Fruit fly (Drosophila melanogaster) whole organism, embryonic: ENCODE data around the gene CG43448.

Experiments used
- Blimp-1 ChIP-seq: fragments of 200-800 bp; sonication (Bioruptor generic); optimal IDR thresholded peaks from 3 replicates; lab custom pipeline; 2018; ENCODE audit warnings: missing biosample characterization, missing genetic modification characterization, mild to moderate bottlenecking, moderate library complexity, missing genetic modification reagents
- CG10147 ChIP-seq: fragments of 200-800 bp; sonication (Bioruptor generic); optimal IDR thresholded peaks from 2 replicates; lab custom pipeline; 2019; ENCODE audit warnings: missing biosample characterization, mild to moderate bottlenecking, missing genetic modification characterization, moderate library complexity
- CG11093 ChIP-seq: fragments of 200-800 bp; sonication (Bioruptor generic); IDR thresholded peaks from 3 replicates; pipeline ENCODE4 v1.3.6; 2022; ENCODE audit warnings: missing biosample characterization, missing genetic modification characterization
- CG11398 ChIP-seq: fragments of 200-800 bp; sonication (Bioruptor generic); optimal IDR thresholded peaks from 2 replicates; lab custom pipeline; 2016; ENCODE audit warnings: missing biosample characterization, missing genetic modification characterization
- CG12219 ChIP-seq: fragments of 200-800 bp; sonication (Bioruptor generic); optimal IDR thresholded peaks from 3 replicates; lab custom pipeline; 2018; ENCODE audit warnings: missing biosample characterization, mild to moderate bottlenecking, missing genetic modification characterization
- CG14050 ChIP-seq: fragments of 200-800 bp; sonication (Bioruptor generic); IDR thresholded peaks from 3 replicates; pipeline ENCODE4 v1.3.6; 2022; ENCODE audit warnings: missing biosample characterization, missing genetic modification characterization
- CG14860 ChIP-seq: fragments of 200-800 bp; sonication (Bioruptor generic); IDR thresholded peaks from 3 replicates; pipeline ENCODE4 v1.3.6; 2022; ENCODE audit warnings: missing biosample characterization, missing genetic modification characterization; ENCODE audit not compliant: partially characterized antibody
- CG1602 ChIP-seq: fragments of 200-800 bp; sonication (Bioruptor generic); optimal IDR thresholded peaks from 3 replicates; lab custom pipeline; 2016; ENCODE audit warnings: missing biosample characterization, missing genetic modification characterization
- CG17359 ChIP-seq: fragments of 200-800 bp; sonication (Bioruptor generic); optimal IDR thresholded peaks from 3 replicates; lab custom pipeline; 2018; ENCODE audit warnings: missing biosample characterization, mild to moderate bottlenecking, missing genetic modification characterization, moderate library complexity
- CG17612 ChIP-seq: fragments of 200-800 bp; sonication (Bioruptor generic); IDR thresholded peaks from 2 replicates; pipeline ENCODE4 v1.3.6; 2022; ENCODE audit warnings: missing biosample characterization, missing genetic modification characterization
- CG18262 ChIP-seq: fragments of 200-800 bp; optimal IDR thresholded peaks from 3 replicates; lab custom pipeline; 2019; ENCODE audit warnings: missing biosample characterization, mild to moderate bottlenecking, missing genetic modification characterization, moderate library complexity
- CG1832 ChIP-seq: fragments of 200-800 bp; sonication (Bioruptor generic); optimal IDR thresholded peaks from 2 replicates; lab custom pipeline; 2017; ENCODE audit warnings: missing biosample characterization, mild to moderate bottlenecking, missing genetic modification characterization, inconsistent platforms
- CG3065 ChIP-seq: fragments of 200-800 bp; sonication (Bioruptor generic); optimal IDR thresholded peaks from 2 replicates; lab custom pipeline; 2016; ENCODE audit warnings: missing biosample characterization, missing genetic modification characterization
- CG31388 ChIP-seq: fragments of 200-800 bp; sonication (Bioruptor generic); optimal IDR thresholded peaks from 2 replicates; lab custom pipeline; 2016; ENCODE audit warnings: missing biosample characterization, missing genetic modification characterization
- CG34422 ChIP-seq: fragments of 200-800 bp; sonication (Bioruptor generic); IDR thresholded peaks from 3 replicates; pipeline ENCODE4 v1.3.6; 2022; ENCODE audit warnings: missing biosample characterization, missing genetic modification characterization
- CG3847 ChIP-seq: fragments of 200-800 bp; sonication (Bioruptor generic); IDR thresholded peaks from 2 replicates; pipeline ENCODE4 v1.3.6; 2022; ENCODE audit warnings: missing biosample characterization, missing genetic modification characterization
- CG5180 ChIP-seq: fragments of 200-800 bp; sonication (Bioruptor generic); optimal IDR thresholded peaks from 3 replicates; lab custom pipeline; 2017; ENCODE audit warnings: missing biosample characterization, missing genetic modification characterization, mild to moderate bottlenecking, moderate library complexity, missing genetic modification reagents
- CG6254 ChIP-seq: fragments of 200-800 bp; sonication (Bioruptor generic); optimal IDR thresholded peaks from 3 replicates; lab custom pipeline; 2017; ENCODE audit warnings: mild to moderate bottlenecking, missing biosample characterization, missing genetic modification reagents, missing genetic modification characterization
- CG6683 ChIP-seq: fragments of 200-800 bp; sonication (Bioruptor generic); optimal IDR thresholded peaks from 2 replicates; lab custom pipeline; 2017; ENCODE audit warnings: missing biosample characterization, mild to moderate bottlenecking, missing genetic modification characterization, missing genetic modification reagents
- CG6854 ChIP-seq: fragments of 200-800 bp; sonication (Bioruptor generic); optimal IDR thresholded peaks from 3 replicates; lab custom pipeline; 2017; ENCODE audit warnings: missing biosample characterization, mild to moderate bottlenecking, missing genetic modification characterization
- CG7987 ChIP-seq: fragments of 200-800 bp; sonication (Bioruptor generic); optimal IDR thresholded peaks from 2 replicates; lab custom pipeline; 2018; ENCODE audit warnings: missing biosample characterization, mild to moderate bottlenecking, missing genetic modification characterization, moderate library complexity
- CG9876 ChIP-seq: fragments of 200-800 bp; sonication (Bioruptor generic); optimal IDR thresholded peaks from 2 replicates; lab custom pipeline; 2016; ENCODE audit warnings: missing biosample characterization, missing genetic modification characterization
- CHES-1-like ChIP-seq: fragments of 200-800 bp; sonication (Bioruptor generic); optimal IDR thresholded peaks from 2 replicates; lab custom pipeline; 2016; ENCODE audit warnings: missing biosample characterization, missing genetic modification characterization
- Dip2 ChIP-seq: fragments of 200-800 bp; sonication (Bioruptor generic); IDR thresholded peaks from 2 replicates; pipeline ENCODE4 v1.3.6; 2022; ENCODE audit warnings: missing biosample characterization, missing genetic modification characterization
- HHEX ChIP-seq: fragments of 200-800 bp; sonication (Bioruptor generic); optimal IDR thresholded peaks from 3 replicates; lab custom pipeline; 2017; ENCODE audit warnings: missing biosample characterization, mild to moderate bottlenecking, missing genetic modification characterization, missing genetic modification reagents
- HLH3B ChIP-seq: fragments of 200-800 bp; sonication (Bioruptor generic); IDR thresholded peaks from 2 replicates; pipeline ENCODE4 v1.3.6; 2022; ENCODE audit warnings: missing biosample characterization, missing genetic modification characterization
- HLH54F ChIP-seq: fragments of 200-800 bp; sonication (Bioruptor generic); optimal IDR thresholded peaks from 3 replicates; lab custom pipeline; 2016; ENCODE audit warnings: missing biosample characterization, missing genetic modification characterization
- HLHmδ ChIP-seq: fragments of 200-800 bp; sonication (Bioruptor generic); optimal IDR thresholded peaks from 2 replicates; lab custom pipeline; 2018; ENCODE audit warnings: missing biosample characterization, mild to moderate bottlenecking, missing genetic modification characterization, moderate library complexity
- MESR4 ChIP-seq: fragments of 200-800 bp; sonication (Bioruptor generic); optimal IDR thresholded peaks from 2 replicates; lab custom pipeline; 2018; ENCODE audit warnings: missing biosample characterization, mild to moderate bottlenecking, missing genetic modification characterization, moderate library complexity
- Ravus ChIP-seq: fragments of 200-800 bp; sonication (Bioruptor generic); IDR thresholded peaks from 2 replicates; pipeline ENCODE4 v1.3.6; 2022; ENCODE audit warnings: missing biosample characterization, missing genetic modification characterization
- Stat92E ChIP-seq, 3 experiments: fragments of >200 bp in 2 of 3; fragments of 200-800 bp in 1 of 3; sonication (Bioruptor generic) in 1 of 3; optimal IDR thresholded peaks; 2 replicates each; lab custom pipeline; 2017 to 2019; ENCODE audit warnings: missing biosample characterization in 3 of 3, missing genetic modification characterization in 3 of 3, mild to moderate bottlenecking in 1 of 3, moderate library complexity in 1 of 3
- ato ChIP-seq: fragments of 200-800 bp; sonication (Bioruptor generic); IDR thresholded peaks from 2 replicates; pipeline ENCODE4 v1.3.6; 2022; ENCODE audit warnings: missing biosample characterization, missing genetic modification characterization; ENCODE audit not compliant: partially characterized antibody
- bbx ChIP-seq: fragments of 200-800 bp; sonication (Bioruptor generic); IDR thresholded peaks from 2 replicates; pipeline ENCODE4 v1.3.6; 2022; ENCODE audit warnings: missing biosample characterization, missing genetic modification characterization; ENCODE audit not compliant: partially characterized antibody
- crc ChIP-seq: fragments of 200-800 bp; sonication (Bioruptor generic); optimal IDR thresholded peaks from 2 replicates; lab custom pipeline; 2016; ENCODE audit warnings: missing biosample characterization, missing genetic modification characterization
- en ChIP-seq: fragments of 200-800 bp; sonication (Bioruptor generic); optimal IDR thresholded peaks from 2 replicates; lab custom pipeline; 2016; ENCODE audit warnings: missing biosample characterization, missing genetic modification characterization
- gro ChIP-seq: fragments of 200-800 bp; sonication (Bioruptor generic); optimal IDR thresholded peaks from 2 replicates; lab custom pipeline; 2016; ENCODE audit warnings: missing biosample characterization, missing genetic modification characterization
- gsb-n ChIP-seq: fragments of 200-800 bp; sonication (Bioruptor generic); optimal IDR thresholded peaks from 3 replicates; lab custom pipeline; 2018; ENCODE audit warnings: missing biosample characterization, mild to moderate bottlenecking, missing genetic modification characterization
- ham ChIP-seq: fragments of 200-800 bp; sonication (Bioruptor generic); IDR thresholded peaks from 2 replicates; pipeline ENCODE4 v1.3.6; 2022; ENCODE audit warnings: missing biosample characterization, missing genetic modification characterization
- ind ChIP-seq: fragments of 200-800 bp; sonication (Bioruptor generic); optimal IDR thresholded peaks from 3 replicates; lab custom pipeline; 2016; ENCODE audit warnings: missing biosample characterization, missing genetic modification characterization
- inv ChIP-seq: fragments of 200-800 bp; sonication (Bioruptor generic); IDR thresholded peaks from 2 replicates; pipeline ENCODE4 v1.3.6; 2022; ENCODE audit warnings: missing biosample characterization, missing genetic modification characterization; ENCODE audit not compliant: partially characterized antibody
- lbe ChIP-seq: fragments of 200-800 bp; sonication (Bioruptor generic); optimal IDR thresholded peaks from 2 replicates; lab custom pipeline; 2016; ENCODE audit warnings: missing biosample characterization, mild to moderate bottlenecking, missing genetic modification characterization
- lov ChIP-seq, 2 experiments: fragments of 200-800 bp in 1 of 2; fragments of >200 bp in 1 of 2; sonication (Bioruptor generic) in 1 of 2; IDR thresholded peaks in 1 of 2; optimal IDR thresholded peaks in 1 of 2; 2 replicates in 1 of 2; 3 replicates in 1 of 2; pipeline versions ENCODE4 v1.3.6 to Lab custom; 2017 to 2022; ENCODE audit warnings: missing biosample characterization in 1 of 2, missing genetic modification characterization in 1 of 2
- nau ChIP-seq: fragments of 200-800 bp; sonication (Bioruptor generic); optimal IDR thresholded peaks from 3 replicates; lab custom pipeline; 2017; ENCODE audit warnings: missing biosample characterization, mild to moderate bottlenecking, missing genetic modification characterization, missing genetic modification reagents
- prd ChIP-seq, 3 experiments: fragments of >200 bp in 2 of 3; fragments of 200-800 bp in 1 of 3; sonication (Bioruptor generic) in 1 of 3; optimal IDR thresholded peaks in 2 of 3; IDR thresholded peaks in 1 of 3; 2 replicates in 2 of 3; 3 replicates in 1 of 3; pipeline versions ENCODE4 v1.3.6 to Lab custom; 2017 to 2022; ENCODE audit warnings: missing biosample characterization in 1 of 3, missing genetic modification characterization in 1 of 3
- sc ChIP-seq, 3 experiments: fragments of >200 bp in 2 of 3; fragments of 200-800 bp in 1 of 3; sonication (Bioruptor generic) in 1 of 3; optimal IDR thresholded peaks; 2 replicates in 2 of 3; 3 replicates in 1 of 3; lab custom pipeline; 2017; ENCODE audit warnings: mild to moderate bottlenecking in 1 of 3, missing biosample characterization in 1 of 3, missing genetic modification characterization in 1 of 3, missing genetic modification reagents in 1 of 3
- sd ChIP-seq: fragments of 200-800 bp; sonication (Bioruptor generic); optimal IDR thresholded peaks from 3 replicates; lab custom pipeline; 2018; ENCODE audit warnings: missing biosample characterization, mild to moderate bottlenecking, missing genetic modification characterization, moderate library complexity
- slou ChIP-seq: fragments of 200-800 bp; sonication (Bioruptor generic); optimal IDR thresholded peaks from 3 replicates; lab custom pipeline; 2016; ENCODE audit warnings: missing biosample characterization, missing genetic modification characterization
- sqz ChIP-seq: fragments of 200-800 bp; sonication (Bioruptor generic); optimal IDR thresholded peaks from 3 replicates; lab custom pipeline; 2018; ENCODE audit warnings: missing biosample characterization, mild to moderate bottlenecking, missing genetic modification characterization
- vvl ChIP-seq: fragments of 200-800 bp; sonication (Bioruptor generic); IDR thresholded peaks from 2 replicates; pipeline ENCODE4 v1.3.6; 2022; ENCODE audit warnings: missing biosample characterization, missing genetic modification characterization

Gene CG43448

DNA sequence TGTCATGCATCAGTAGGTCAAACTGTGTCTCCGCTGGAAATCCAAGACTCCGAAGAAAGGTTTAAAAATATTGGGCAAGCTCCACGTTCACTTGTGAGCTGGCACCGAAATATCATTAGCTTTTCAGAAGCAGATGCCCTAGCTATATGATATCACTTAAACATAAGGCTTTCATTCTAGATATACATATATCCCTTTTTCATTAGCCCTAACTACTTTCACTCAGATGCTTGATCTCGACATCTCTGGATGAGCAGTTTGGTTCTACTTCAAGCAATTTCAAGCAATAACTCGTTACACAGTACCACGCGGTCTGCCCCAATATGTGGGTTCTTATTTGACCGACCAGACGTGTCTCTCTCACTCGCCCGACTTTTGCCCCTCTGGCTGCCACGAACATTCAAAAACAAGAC, 46.1 kb downstream of the CG43448 start (continued):
- TF ChIP-seq Stat92E (GFP tag; optimal IDR thresholded peaks at IDR 0.05; lab: Kevin White, UChicago): no peak
- TF ChIP-seq MESR4 (GFP tag; lab: Kevin White, UChicago): no peak
- peak; percentile 38 for TF ChIP-seq slou
- no peak for TF ChIP-seq CG9876 (GFP tag; lab: Kevin White, UChicago)
- TF ChIP-seq CG12219 (GFP tag; lab: Kevin White, UChicago): peak; percentile 37
- no peak for TF ChIP-seq CG5180 (GFP tag; lab: Kevin White, UChicago)
- no peak for TF ChIP-seq CG6854
- TF ChIP-seq CG11093 (GFP tag; lab: Robert Waterston, UW): no peak
- TF ChIP-seq gsb-n (tag; lab: Kevin White, UChicago): peak; percentile 27
- no peak for TF ChIP-seq CG17359
- TF ChIP-seq HLH54F (GFP tag; lab: Kevin White, UChicago): peak; percentile 50
- TF ChIP-seq ham: no peak
- TF ChIP-seq CG34422 (GFP tag; lab: Robert Waterston, UW): no peak
- TF ChIP-seq bbx: no peak
- TF ChIP-seq Dip2 (GFP tag; lab: Robert Waterston, UW): no peak
- no peak for TF ChIP-seq CG17612
- TF ChIP-seq Ravus (GFP tag; lab: Robert Waterston, UW): no peak
- no peak for TF ChIP-seq HLH3B (GFP tag; lab: Robert Waterston, UW)
- TF ChIP-seq gro (GFP tag; lab: Kevin White, UChicago): no peak
- TF ChIP-seq CG7987 (GFP tag; lab: Kevin White, UChicago): no peak
- TF ChIP-seq CG3065 (GFP tag; lab: Kevin White, UChicago): no peak
- no peak for TF ChIP-seq HLHmδ (GFP tag; lab: Kevin White, UChicago)
- no peak for TF ChIP-seq HHEX (GFP tag; lab: Kevin White, UChicago)
- TF ChIP-seq CG14050: no peak
- no peak for TF ChIP-seq CG11398
- TF ChIP-seq CG18262 (tag; lab: Kevin White, UChicago): peak; percentile 58
- no peak for TF ChIP-seq sc (optimal IDR thresholded peaks at IDR 0.05; lab: Kevin White, UChicago)
- peak; percentile 30 for TF ChIP-seq sc (GFP tag; optimal IDR thresholded peaks at IDR 0.05; lab: Kevin White, UChicago)
- peak; percentile 33 for TF ChIP-seq Blimp-1
- TF ChIP-seq vvl (GFP tag; lab: Robert Waterston, UW): no peak; the same call in 1 of the 2 replicates
- no peak for TF ChIP-seq crc (GFP tag; lab: Kevin White, UChicago)
- TF ChIP-seq lov (optimal IDR thresholded peaks at IDR 0.05; lab: Kevin White, UChicago): no peak
- no peak for TF ChIP-seq lov (GFP tag; IDR thresholded peaks at IDR 0.05; lab: Robert Waterston, UW)
- no peak for TF ChIP-seq CG6683
- no peak for TF ChIP-seq sqz (GFP tag; lab: Kevin White, UChicago)
- no peak for TF ChIP-seq CG31388 (GFP tag; lab: Kevin White, UChicago)
- peak; percentile 19 for TF ChIP-seq CHES-1-like (GFP tag; lab: Kevin White, UChicago)
- no peak for TF ChIP-seq ato (GFP tag; lab: Robert Waterston, UW)
- TF ChIP-seq CG10147 (GFP tag; lab: Kevin White, UChicago): no peak
- no peak for TF ChIP-seq CG14860 (GFP tag; lab: Robert Waterston, UW)
- TF ChIP-seq CG1832 (GFP tag; lab: Kevin White, UChicago): no peak
- TF ChIP-seq en: no peak
- no peak for TF ChIP-seq prd (optimal IDR thresholded peaks at IDR 0.05; lab: Kevin White, UChicago)
- TF ChIP-seq prd (GFP tag; IDR thresholded peaks at IDR 0.05; lab: Robert Waterston, UW): peak; percentile 6; the same call in 1 of the 3 replicates
- TF ChIP-seq CG3847 (GFP tag; lab: Robert Waterston, UW): no peak
- peak; percentile 23 for TF ChIP-seq ind (GFP tag; lab: Kevin White, UChicago)
- no peak for TF ChIP-seq inv (GFP tag; lab: Robert Waterston, UW)
- peak; percentile 35 for TF ChIP-seq CG1602 (GFP tag; lab: Kevin White, UChicago)
- TF ChIP-seq lbe (GFP tag; lab: Kevin White, UChicago): no peak
- no peak for TF ChIP-seq CG6254
- no peak for TF ChIP-seq sd (tag; lab: Kevin White, UChicago)
- TF ChIP-seq nau (GFP tag; lab: Kevin White, UChicago): no peak
